Fruit fly (Drosophila melanogaster): ENCODE data around the gene Tcs5.

Gene Tcs5

DNA sequence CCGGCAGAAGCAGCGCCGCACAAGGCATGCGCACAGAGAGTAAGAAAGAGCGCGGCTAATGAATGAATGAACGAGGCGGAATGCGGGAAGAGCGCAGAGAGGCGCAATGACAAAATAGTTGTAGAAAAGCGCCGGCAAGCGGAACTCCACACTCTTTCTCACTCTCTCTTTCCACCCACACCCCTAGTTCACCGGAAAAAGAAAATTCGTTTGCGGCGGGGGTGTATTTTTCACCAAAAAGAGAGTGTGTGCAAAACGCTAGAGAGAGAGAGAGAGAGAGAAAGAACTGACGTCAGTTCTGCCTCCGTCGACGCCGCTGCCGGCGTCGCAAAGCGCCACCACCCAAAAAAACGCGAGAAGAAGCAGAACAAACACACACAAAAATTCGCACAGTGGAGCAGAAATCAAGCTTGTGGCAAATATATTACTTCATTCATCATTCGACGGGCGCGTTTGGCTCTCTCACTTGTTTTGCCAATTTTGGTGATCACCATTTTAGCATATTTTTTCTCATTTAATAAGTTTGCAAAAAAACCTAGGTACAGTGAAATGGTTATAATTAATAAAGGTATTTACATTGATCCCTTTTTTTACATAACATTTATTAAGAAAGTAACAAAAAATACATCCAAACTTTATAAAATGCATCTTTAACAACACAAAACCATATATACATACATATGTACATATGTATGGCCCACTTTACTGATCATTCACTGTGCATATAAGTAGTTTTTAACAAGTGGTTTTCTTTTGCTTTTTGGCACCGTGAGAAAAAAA, 45.9 kb upstream of the Tcs5 start:
- TF ChIP-seq Pif1A (GFP tag; optimal IDR thresholded peaks at IDR 0.05) (no peak), CG8159 (tag; optimal IDR thresholded peaks at IDR 0.05) (no peak), Snoo (tag; optimal IDR thresholded peaks at IDR 0.05) (no peak), CG14655 (GFP tag; optimal IDR thresholded peaks at IDR 0.05) (peak; percentile 17), Ets98B (GFP tag; IDR thresholded peaks at IDR 0.05) (peak; percentile 40; the same call in 1 of the 2 replicates), CG9948 (tag; optimal IDR thresholded peaks at IDR 0.05) (no peak), CG10348 (GFP tag; IDR thresholded peaks at IDR 0.05) (no peak), CG34367 (tag; optimal IDR thresholded peaks at IDR 0.05) (no peak), CG8301 (tag; optimal IDR thresholded peaks at IDR 0.05) (no peak), CG12605 (GFP tag; IDR thresholded peaks at IDR 0.05) (0 out of 2 replicates have a peak, but pooled peaks have one; percentile 8), CG4496 (GFP tag; IDR thresholded peaks at IDR 0.05) (peak; percentile 50; the same call in 1 of the 3 replicates), CG15710 (tag; optimal IDR thresholded peaks at IDR 0.05) (no peak), CG13204 (GFP tag; optimal IDR thresholded peaks at IDR 0.05) (no peak), gl (tag; optimal IDR thresholded peaks at IDR 0.05) (no peak), CG17806 (tag; optimal IDR thresholded peaks at IDR 0.05) (no peak), CG32121 (GFP tag; IDR thresholded peaks at IDR 0.05) (0 out of 2 replicates have a peak, but pooled peaks have one; percentile 8), D1 (tag; optimal IDR thresholded peaks at IDR 0.05) (no peak), fd96Ca (GFP tag; IDR thresholded peaks at IDR 0.05) (0 out of 3 replicates have a peak, but pooled peaks have one; percentile 39), EcR (GFP tag; optimal IDR thresholded peaks at IDR 0.05) (no peak), Pif1B (GFP tag; optimal IDR thresholded peaks at IDR 0.05) (peak; percentile 5), rn (GFP tag; IDR thresholded peaks at IDR 0.05) (no peak)

DNA sequence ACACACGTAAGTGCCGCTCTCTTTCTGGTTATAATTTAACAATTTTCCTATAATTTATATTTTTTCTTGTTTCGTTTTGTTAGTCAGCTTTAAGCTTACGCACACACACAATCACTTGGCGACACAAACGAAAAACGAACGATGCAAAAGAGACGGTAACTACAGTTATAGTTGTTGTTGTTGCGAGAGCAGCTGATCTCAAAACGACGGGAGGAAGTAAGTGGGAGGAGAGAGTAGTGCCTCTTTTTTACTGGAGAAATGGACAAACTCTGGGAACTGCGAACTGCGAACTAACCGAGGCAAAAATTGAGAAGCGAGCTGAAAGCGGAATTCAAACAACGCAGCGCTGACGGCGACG, 45.3 kb upstream of the Tcs5 start:
- no peak for TF ChIP-seq Snoo (tag; optimal IDR thresholded peaks at IDR 0.05)
- no peak for TF ChIP-seq Pif1B (GFP tag; optimal IDR thresholded peaks at IDR 0.05)
- no peak for TF ChIP-seq rn (GFP tag; IDR thresholded peaks at IDR 0.05)
- peak; percentile 20 for TF ChIP-seq CG8159 (tag; optimal IDR thresholded peaks at IDR 0.05)
- TF ChIP-seq CG12605 (GFP tag; IDR thresholded peaks at IDR 0.05): 0 out of 2 replicates have a peak, but pooled peaks have one; percentile 7
- TF ChIP-seq Pif1A (GFP tag; optimal IDR thresholded peaks at IDR 0.05): peak; percentile 22
- peak; percentile 49 for TF ChIP-seq EcR (GFP tag; optimal IDR thresholded peaks at IDR 0.05)
- TF ChIP-seq CG17806 (tag; optimal IDR thresholded peaks at IDR 0.05): no peak

- TF ChIP-seq EcR (GFP tag; optimal IDR thresholded peaks at IDR 0.05) (no peak), CG32121 (GFP tag; IDR thresholded peaks at IDR 0.05) (no peak), CG12605 (GFP tag; IDR thresholded peaks at IDR 0.05) (no peak), CG8301 (tag; optimal IDR thresholded peaks at IDR 0.05) (no peak), CG10348 (GFP tag; IDR thresholded peaks at IDR 0.05) (no peak), Pif1A (GFP tag; optimal IDR thresholded peaks at IDR 0.05) (no peak), gl (tag; optimal IDR thresholded peaks at IDR 0.05) (no peak), rn (GFP tag; IDR thresholded peaks at IDR 0.05) (no peak)
Measured at dm6 chr3L:5183662-5184061, 44.5 kb upstream of the Tcs5 start.

- TF ChIP-seq CG32121 (GFP tag; IDR thresholded peaks at IDR 0.05): no peak
- peak; percentile 18 for TF ChIP-seq CG8301 (tag; optimal IDR thresholded peaks at IDR 0.05)
- peak; percentile 47 for TF ChIP-seq EcR (GFP tag; optimal IDR thresholded peaks at IDR 0.05)
- TF ChIP-seq CG8159 (tag; optimal IDR thresholded peaks at IDR 0.05): peak; percentile 40
- TF ChIP-seq CG12605 (GFP tag; IDR thresholded peaks at IDR 0.05): no peak
- TF ChIP-seq Pif1A (GFP tag; optimal IDR thresholded peaks at IDR 0.05): peak; percentile 18
- TF ChIP-seq D1 (tag; optimal IDR thresholded peaks at IDR 0.05): no peak
- TF ChIP-seq CG17806 (tag; optimal IDR thresholded peaks at IDR 0.05): peak; percentile 13
- TF ChIP-seq CG10348 (GFP tag; IDR thresholded peaks at IDR 0.05): no peak
- no peak for TF ChIP-seq Ets98B (GFP tag; IDR thresholded peaks at IDR 0.05)
- TF ChIP-seq CG9948 (tag; optimal IDR thresholded peaks at IDR 0.05): no peak
- TF ChIP-seq CG13204 (GFP tag; optimal IDR thresholded peaks at IDR 0.05): no peak
- peak; percentile 49 for TF ChIP-seq Snoo (tag; optimal IDR thresholded peaks at IDR 0.05)
- no peak for TF ChIP-seq gl (tag; optimal IDR thresholded peaks at IDR 0.05)
- TF ChIP-seq CG15710 (tag; optimal IDR thresholded peaks at IDR 0.05): peak; percentile 20
- peak; percentile 1 for TF ChIP-seq CG34367 (tag; optimal IDR thresholded peaks at IDR 0.05)
- TF ChIP-seq fd96Ca (GFP tag; IDR thresholded peaks at IDR 0.05): no peak
Measured at dm6 chr3L:5182994-5183566, 43.9 kb upstream of the Tcs5 start.

- TF ChIP-seq D1 (tag; optimal IDR thresholded peaks at IDR 0.05): no peak
- peak; percentile 30 for TF ChIP-seq Pif1A (GFP tag; optimal IDR thresholded peaks at IDR 0.05)
- peak; percentile 11 for TF ChIP-seq Snoo (tag; optimal IDR thresholded peaks at IDR 0.05)
- TF ChIP-seq CG17806 (tag; optimal IDR thresholded peaks at IDR 0.05): peak; percentile 28
- no peak for TF ChIP-seq CG34367 (tag; optimal IDR thresholded peaks at IDR 0.05)
- no peak for TF ChIP-seq gl (tag; optimal IDR thresholded peaks at IDR 0.05)
- TF ChIP-seq CG8301 (tag; optimal IDR thresholded peaks at IDR 0.05): peak; percentile 16
- TF ChIP-seq CG14655 (GFP tag; optimal IDR thresholded peaks at IDR 0.05): peak; percentile 18
- TF ChIP-seq CG8159 (tag; optimal IDR thresholded peaks at IDR 0.05): peak; percentile 52
- TF ChIP-seq CG15710 (tag; optimal IDR thresholded peaks at IDR 0.05): peak; percentile 21
- TF ChIP-seq CG10348 (GFP tag; IDR thresholded peaks at IDR 0.05): no peak
- no peak for TF ChIP-seq CG32121 (GFP tag; IDR thresholded peaks at IDR 0.05)
- TF ChIP-seq Pif1B (GFP tag; optimal IDR thresholded peaks at IDR 0.05): no peak
- no peak for TF ChIP-seq Ets98B (GFP tag; IDR thresholded peaks at IDR 0.05)
- no peak for TF ChIP-seq rn (GFP tag; IDR thresholded peaks at IDR 0.05)
- peak; percentile 40; the same call in 1 of the 3 replicates for TF ChIP-seq CG4496 (GFP tag; IDR thresholded peaks at IDR 0.05)
- no peak for TF ChIP-seq CG13204 (GFP tag; optimal IDR thresholded peaks at IDR 0.05)
- no peak for TF ChIP-seq fd96Ca (GFP tag; IDR thresholded peaks at IDR 0.05)
- peak; percentile 17 for TF ChIP-seq CG9948 (tag; optimal IDR thresholded peaks at IDR 0.05)
Measured at dm6 chr3L:5182255-5182993, 43.2 kb upstream of the Tcs5 start.

Measured in whole organism, pupa.